Worm (Caenorhabditis elegans) whole organism, mixed stage, embryonic: Measurements from ENCODE around the gene dph-5.

Experiments used
- ceh-39 ChIP-seq: fragments of 150-350 bp; optimal IDR thresholded peaks from 2 replicates; lab custom pipeline; 2014; ENCODE audit warnings: missing biosample characterization, missing genetic modification characterization
- ceh-43 ChIP-seq: fragments of 200-800 bp; sonication (Bioruptor generic); optimal IDR thresholded peaks from 2 replicates; lab custom pipeline; 2018; ENCODE audit warnings: mild to moderate bottlenecking, missing genetic modification characterization, moderate library complexity, missing compliant biosample characterization
- snpc-4 ChIP-seq: fragments of 150-350 bp; optimal IDR thresholded peaks from 2 replicates; lab custom pipeline; 2014; ENCODE audit warnings: missing biosample characterization, missing genetic modification characterization
- unc-120 ChIP-seq: sonication (generic microtip); optimal IDR thresholded peaks from 2 replicates; lab custom pipeline; 2017; ENCODE audit warnings: missing genetic modification characterization, missing compliant biosample characterization; ENCODE audit not compliant: poor library complexity, severe bottlenecking

DNA sequence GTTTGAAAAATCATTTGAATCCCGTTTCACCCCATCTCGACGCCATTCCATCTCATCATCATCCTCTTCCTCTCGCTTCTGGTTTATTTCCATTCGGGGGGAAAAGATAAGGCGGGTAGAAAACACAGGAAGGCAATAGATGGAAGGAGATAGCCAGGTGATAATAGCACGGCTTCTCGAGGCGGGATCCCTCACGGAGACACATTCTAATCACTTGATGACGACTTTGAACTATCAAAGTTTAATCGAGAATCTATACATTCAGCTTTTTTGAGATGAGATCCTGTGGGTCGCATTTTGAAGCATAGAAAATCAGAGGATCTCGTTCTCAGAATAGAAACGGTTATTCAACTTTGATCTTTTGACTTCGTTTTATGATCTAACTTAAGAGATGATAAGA is 22.0 kb downstream of the dph-5 start, which contains the start of gene C33B4.2:
- TF ChIP-seq ceh-43 (GFP tag; lab: Kevin White, UChicago) (no peak), ceh-39 (tag; lab: Kevin White, UChicago) (no peak), unc-120 (tag; lab: Kevin White, UChicago) (no peak), snpc-4 (tag; lab: Kevin White, UChicago) (no peak)
